Fruit fly (Drosophila melanogaster) whole organism, embryonic: ENCODE results near the gene RpL37-1.

Experiments used
- B-H1 ChIP-seq: fragments of 200-800 bp; sonication (Bioruptor generic); IDR thresholded peaks from 3 replicates; pipeline ENCODE4 v1.3.6; 2022; ENCODE audit warnings: missing biosample characterization, missing genetic modification characterization
- C15 ChIP-seq: fragments of 200-800 bp; sonication (Bioruptor generic); IDR thresholded peaks from 3 replicates; pipeline ENCODE4 v1.3.6; 2022; ENCODE audit warnings: missing biosample characterization, missing genetic modification characterization
- CG10654 ChIP-seq: fragments of 200-800 bp; sonication (Bioruptor generic); optimal IDR thresholded peaks from 2 replicates; lab custom pipeline; 2016; ENCODE audit warnings: missing biosample characterization, missing genetic modification characterization
- CG11398 ChIP-seq: fragments of 200-800 bp; sonication (Bioruptor generic); optimal IDR thresholded peaks from 2 replicates; lab custom pipeline; 2016; ENCODE audit warnings: missing biosample characterization, missing genetic modification characterization
- CG11456 ChIP-seq: fragments of 200-800 bp; sonication (Bioruptor generic); IDR thresholded peaks from 3 replicates; pipeline ENCODE4 v1.3.6; 2022; ENCODE audit warnings: missing biosample characterization, missing genetic modification characterization
- CG12071 ChIP-seq: fragments of 200-800 bp; sonication (Bioruptor generic); optimal IDR thresholded peaks from 3 replicates; lab custom pipeline; 2018; ENCODE audit warnings: missing biosample characterization, mild to moderate bottlenecking, missing genetic modification characterization
- CG14014 ChIP-seq: fragments of 200-800 bp; sonication (Bioruptor generic); IDR thresholded peaks from 2 replicates; pipeline ENCODE4 v1.3.6; 2022; ENCODE audit warnings: missing biosample characterization, missing genetic modification characterization
- CG1603 ChIP-seq: fragments of 200-800 bp; sonication (Bioruptor generic); optimal IDR thresholded peaks from 2 replicates; lab custom pipeline; 2019; ENCODE audit warnings: missing biosample characterization, mild to moderate bottlenecking, missing genetic modification characterization, moderate library complexity
- CG18011 ChIP-seq: fragments of 200-800 bp; sonication (Bioruptor generic); optimal IDR thresholded peaks from 2 replicates; lab custom pipeline; 2017; ENCODE audit warnings: missing biosample characterization, missing genetic modification characterization, mild to moderate bottlenecking, moderate library complexity, missing genotype
- CG18599 ChIP-seq: fragments of 200-800 bp; sonication (Bioruptor generic); optimal IDR thresholded peaks from 3 replicates; lab custom pipeline; 2017; ENCODE audit warnings: missing biosample characterization, missing genetic modification characterization, mild to moderate bottlenecking, moderate library complexity, missing genetic modification reagents
- CG3281 ChIP-seq: fragments of 200-800 bp; sonication (Bioruptor generic); optimal IDR thresholded peaks from 3 replicates; lab custom pipeline; 2017; ENCODE audit warnings: missing biosample characterization, mild to moderate bottlenecking, missing genetic modification characterization
- CG3838 ChIP-seq: fragments of 200-800 bp; sonication (Bioruptor generic); optimal IDR thresholded peaks from 3 replicates; lab custom pipeline; 2016; ENCODE audit warnings: missing biosample characterization, missing genetic modification characterization
- CG3847 ChIP-seq: fragments of 200-800 bp; sonication (Bioruptor generic); IDR thresholded peaks from 2 replicates; pipeline ENCODE4 v1.3.6; 2022; ENCODE audit warnings: missing biosample characterization, missing genetic modification characterization
- CG4282 ChIP-seq: fragments of 200-800 bp; sonication (Bioruptor generic); optimal IDR thresholded peaks from 2 replicates; lab custom pipeline; 2016; ENCODE audit warnings: missing biosample characterization, missing genetic modification characterization
- CG4404 ChIP-seq: fragments of 200-800 bp; sonication (Bioruptor generic); IDR thresholded peaks from 2 replicates; pipeline ENCODE4 v1.3.6; 2022; ENCODE audit warnings: missing biosample characterization, missing genetic modification characterization
- CG4424 ChIP-seq: fragments of 200-800 bp; sonication (Bioruptor generic); optimal IDR thresholded peaks from 3 replicates; lab custom pipeline; 2016; ENCODE audit warnings: missing biosample characterization, missing genetic modification characterization
- CG4854 ChIP-seq: fragments of 200-800 bp; sonication (Bioruptor generic); optimal IDR thresholded peaks from 2 replicates; lab custom pipeline; 2016; ENCODE audit warnings: missing biosample characterization, missing genetic modification characterization, inconsistent platforms
- CG7928 ChIP-seq: fragments of 200-800 bp; sonication (Bioruptor generic); optimal IDR thresholded peaks from 2 replicates; lab custom pipeline; 2017; ENCODE audit warnings: missing biosample characterization, mild to moderate bottlenecking, missing genetic modification characterization
- CG8765 ChIP-seq: fragments of 200-800 bp; sonication (Bioruptor generic); IDR thresholded peaks from 2 replicates; pipeline ENCODE4 v1.3.6; 2022; ENCODE audit warnings: missing biosample characterization, missing genetic modification characterization
- Chrac-16 ChIP-seq: fragments of 200-800 bp; sonication (Bioruptor generic); optimal IDR thresholded peaks from 3 replicates; lab custom pipeline; 2016; ENCODE audit warnings: missing biosample characterization, missing genetic modification characterization
- Ets65A ChIP-seq: fragments of 200-800 bp; sonication (Bioruptor generic); peaks from one replicate; lab custom pipeline; 2016; ENCODE audit warnings: missing biosample characterization, missing genetic modification characterization
- Fer1 ChIP-seq: fragments of 200-800 bp; sonication (Bioruptor generic); optimal IDR thresholded peaks from 2 replicates; lab custom pipeline; 2017; ENCODE audit warnings: missing biosample characterization, mild to moderate bottlenecking, missing genetic modification characterization
- Fer3 ChIP-seq: fragments of 200-800 bp; sonication (Bioruptor generic); optimal IDR thresholded peaks from 2 replicates; lab custom pipeline; 2018; ENCODE audit warnings: missing biosample characterization, mild to moderate bottlenecking, missing genetic modification characterization, moderate library complexity
- Hr39 ChIP-seq: fragments of >200 bp; optimal IDR thresholded peaks from 2 replicates; lab custom pipeline; 2017
- Lpt ChIP-seq: fragments of >200 bp; optimal IDR thresholded peaks from 2 replicates; lab custom pipeline; 2018; ENCODE audit warnings: missing biosample characterization, missing genetic modification characterization
- Poxn ChIP-seq: fragments of 200-800 bp; sonication (Bioruptor generic); IDR thresholded peaks from 2 replicates; pipeline ENCODE4 v1.3.6; 2022; ENCODE audit warnings: missing biosample characterization, missing genetic modification characterization
- Tbp ChIP-seq: fragments of >200 bp; optimal IDR thresholded peaks from 2 replicates; lab custom pipeline; 2018; ENCODE audit warnings: missing biosample characterization, missing genetic modification characterization
- Xbp1 ChIP-seq: fragments of 200-800 bp; sonication (Bioruptor generic); optimal IDR thresholded peaks from 3 replicates; lab custom pipeline; 2016; ENCODE audit warnings: missing biosample characterization, mild to moderate bottlenecking, missing genetic modification characterization
- ash1 ChIP-seq: fragments of 200-800 bp; sonication (Bioruptor generic); optimal IDR thresholded peaks from 2 replicates; lab custom pipeline; 2018; ENCODE audit warnings: missing biosample characterization, mild to moderate bottlenecking, missing genetic modification characterization
- bigmax ChIP-seq: fragments of 200-800 bp; sonication (Bioruptor generic); optimal IDR thresholded peaks from 2 replicates; lab custom pipeline; 2018; ENCODE audit warnings: missing biosample characterization, mild to moderate bottlenecking, missing genetic modification characterization
- corto ChIP-seq: fragments of 200-800 bp; sonication (Bioruptor generic); optimal IDR thresholded peaks from 2 replicates; lab custom pipeline; 2016; ENCODE audit warnings: missing biosample characterization, mild to moderate bottlenecking, missing genetic modification characterization, moderate library complexity
- cwo ChIP-seq: fragments of 200-800 bp; sonication (Bioruptor generic); optimal IDR thresholded peaks from 3 replicates; lab custom pipeline; 2017; ENCODE audit warnings: missing biosample characterization, missing genetic modification characterization, mild to moderate bottlenecking, moderate library complexity, missing genetic modification reagents
- da ChIP-seq: fragments of 200-800 bp; sonication (Bioruptor generic); optimal IDR thresholded peaks from 2 replicates; lab custom pipeline; 2016; ENCODE audit warnings: missing biosample characterization, missing genetic modification characterization
- dan ChIP-seq: fragments of 200-800 bp; sonication (Bioruptor generic); IDR thresholded peaks from 2 replicates; pipeline ENCODE4 v1.3.6; 2022; ENCODE audit warnings: missing biosample characterization, missing genetic modification characterization
- danr ChIP-seq: fragments of 200-800 bp; sonication (Bioruptor generic); IDR thresholded peaks from 2 replicates; pipeline ENCODE4 v1.3.6; 2022; ENCODE audit warnings: missing biosample characterization, missing genetic modification characterization
- dati ChIP-seq: fragments of 200-800 bp; sonication (Bioruptor generic); IDR thresholded peaks from 2 replicates; pipeline ENCODE4 v1.3.6; 2022; ENCODE audit warnings: missing biosample characterization, missing genetic modification characterization
- fru ChIP-seq: fragments of >200 bp; optimal IDR thresholded peaks from 2 replicates; lab custom pipeline; 2017
- hb ChIP-seq: fragments of 200-800 bp; sonication (Bioruptor generic); IDR thresholded peaks from 3 replicates; pipeline ENCODE4 v1.3.6; 2022; ENCODE audit warnings: missing biosample characterization, missing genetic modification characterization; ENCODE audit not compliant: partially characterized antibody
- nau ChIP-seq: fragments of 200-800 bp; sonication (Bioruptor generic); optimal IDR thresholded peaks from 3 replicates; lab custom pipeline; 2017; ENCODE audit warnings: missing biosample characterization, mild to moderate bottlenecking, missing genetic modification characterization, missing genetic modification reagents
- nerfin-1 ChIP-seq: fragments of 200-800 bp; sonication (Bioruptor generic); optimal IDR thresholded peaks from 3 replicates; lab custom pipeline; 2019; ENCODE audit warnings: missing biosample characterization, mild to moderate bottlenecking, missing genetic modification characterization, moderate library complexity
- odd ChIP-seq: fragments of 200-800 bp; sonication (Bioruptor generic); optimal IDR thresholded peaks from 2 replicates; lab custom pipeline; 2017; ENCODE audit warnings: missing biosample characterization, mild to moderate bottlenecking, missing genetic modification characterization
- peb ChIP-seq: fragments of 200-800 bp; sonication (Bioruptor generic); IDR thresholded peaks from 2 replicates; pipeline ENCODE4 v1.3.6; 2022; ENCODE audit warnings: missing biosample characterization, missing genetic modification characterization
- pnt ChIP-seq: fragments of 200-800 bp; sonication (Bioruptor generic); optimal IDR thresholded peaks from 3 replicates; lab custom pipeline; 2016; ENCODE audit warnings: missing biosample characterization, missing genetic modification characterization
- sima ChIP-seq: fragments of 200-800 bp; sonication (Bioruptor generic); optimal IDR thresholded peaks from 2 replicates; lab custom pipeline; 2016; ENCODE audit warnings: missing biosample characterization, missing genetic modification characterization
- stwl ChIP-seq: fragments of 200-800 bp; sonication (Bioruptor generic); optimal IDR thresholded peaks from 3 replicates; lab custom pipeline; 2018; ENCODE audit warnings: missing biosample characterization, mild to moderate bottlenecking, missing genetic modification characterization, moderate library complexity
- toy ChIP-seq: fragments of 200-800 bp; sonication (Bioruptor generic); IDR thresholded peaks from 2 replicates; pipeline ENCODE4 v1.3.6; 2022; ENCODE audit warnings: missing biosample characterization, missing genetic modification characterization
- trem ChIP-seq: fragments of 200-800 bp; optimal IDR thresholded peaks from 3 replicates; lab custom pipeline; 2019; ENCODE audit warnings: missing biosample characterization, mild to moderate bottlenecking, missing genetic modification characterization, moderate library complexity
- vvl ChIP-seq: fragments of 200-800 bp; sonication (Bioruptor generic); IDR thresholded peaks from 2 replicates; pipeline ENCODE4 v1.3.6; 2022; ENCODE audit warnings: missing biosample characterization, missing genetic modification characterization
- zen2 ChIP-seq: fragments of 200-800 bp; sonication (Bioruptor generic); IDR thresholded peaks from 3 replicates; pipeline ENCODE4 v1.3.6; 2022; ENCODE audit warnings: missing biosample characterization, missing genetic modification characterization; ENCODE audit not compliant: partially characterized antibody

RpL37-1 gene

dm6 chrX:15138994-15139863 is at the start of gene RpL37-1 (continued):
- peak; percentile 68 for TF ChIP-seq odd (GFP tag; lab: Kevin White, UChicago)
- TF ChIP-seq da (GFP tag; lab: Kevin White, UChicago) = peak; percentile 45
- no peak for TF ChIP-seq Hr39 (lab: Kevin White, UChicago)
- peak; percentile 61; the same call in 1 of the 3 replicates for TF ChIP-seq hb
- peak; percentile 40 for TF ChIP-seq CG7928 (GFP tag; lab: Kevin White, UChicago)
- peak; percentile 97 for TF ChIP-seq Ets65A
- peak; percentile 59 for TF ChIP-seq nau (GFP tag; lab: Kevin White, UChicago)
- peak; percentile 63 for TF ChIP-seq CG18011
- TF ChIP-seq bigmax (GFP tag; lab: Kevin White, UChicago) = peak; percentile 4
- no peak for TF ChIP-seq Lpt
- TF ChIP-seq Poxn (GFP tag; lab: Robert Waterston, UW) = peak; percentile 34; the same call in 1 of the 2 replicates
- peak; percentile 25 for TF ChIP-seq Chrac-16 (GFP tag; lab: Kevin White, UChicago)
- peak; percentile 73 for TF ChIP-seq CG1603 (tag; lab: Kevin White, UChicago)
- peak; percentile 39 for TF ChIP-seq CG4424 (GFP tag; lab: Kevin White, UChicago)
- peak; percentile 58 for TF ChIP-seq Xbp1
- no peak for TF ChIP-seq fru (lab: Kevin White, UChicago)
- peak; percentile 47; the same call in 1 of the 3 replicates for TF ChIP-seq zen2 (GFP tag; lab: Robert Waterston, UW)
- TF ChIP-seq CG4854 = no peak
- peak; percentile 60; the same call in 1 of the 2 replicates for TF ChIP-seq CG14014 (GFP tag; lab: Robert Waterston, UW)
- TF ChIP-seq CG3838 (GFP tag; lab: Kevin White, UChicago) = peak; percentile 14
- peak; percentile 48 for TF ChIP-seq Fer1
- no peak for TF ChIP-seq danr (GFP tag; lab: Robert Waterston, UW)
- peak; percentile 53 for TF ChIP-seq CG10654 (GFP tag; lab: Kevin White, UChicago)
- peak; percentile 68 for TF ChIP-seq CG12071 (GFP tag; lab: Kevin White, UChicago)
- peak; percentile 47 for TF ChIP-seq nerfin-1 (tag; lab: Kevin White, UChicago)
- peak; percentile 68 for TF ChIP-seq CG11398
- 0 out of 2 replicates have a peak, but pooled peaks have one; percentile 27 for TF ChIP-seq CG8765
- peak; percentile 57 for TF ChIP-seq Fer3 (tag; lab: Kevin White, UChicago)
- TF ChIP-seq CG18599 (GFP tag; lab: Kevin White, UChicago) = peak; percentile 76
- peak; percentile 78 for TF ChIP-seq vvl (GFP tag; lab: Robert Waterston, UW)
- TF ChIP-seq CG3281 = peak; percentile 78
- no peak for TF ChIP-seq CG4404 (GFP tag; lab: Robert Waterston, UW)
- no peak for TF ChIP-seq C15 (GFP tag; lab: Robert Waterston, UW)
- peak; percentile 1 for TF ChIP-seq cwo
- TF ChIP-seq ash1 = peak; percentile 42
- TF ChIP-seq sima (GFP tag; lab: Kevin White, UChicago) = peak; percentile 39
- peak; percentile 82 for TF ChIP-seq CG3847
- TF ChIP-seq Tbp (GFP tag; lab: Kevin White, UChicago) = no peak
- TF ChIP-seq pnt (GFP tag; lab: Kevin White, UChicago) = peak; percentile 25
- no peak for TF ChIP-seq toy (GFP tag; lab: Robert Waterston, UW)
- TF ChIP-seq corto = no peak
- 0 out of 2 replicates have a peak, but pooled peaks have one; percentile 19 for TF ChIP-seq dati (GFP tag; lab: Robert Waterston, UW)
- TF ChIP-seq trem (tag; lab: Kevin White, UChicago) = peak; percentile 68
- TF ChIP-seq B-H1 (GFP tag; lab: Robert Waterston, UW) = peak; percentile 15; the same call in 2 of the 3 replicates
- peak; percentile 83 for TF ChIP-seq CG11456 (GFP tag; lab: Robert Waterston, UW)
- TF ChIP-seq CG4282 (GFP tag; lab: Kevin White, UChicago) = peak; percentile 48
- no peak for TF ChIP-seq dan (GFP tag; lab: Robert Waterston, UW)
- TF ChIP-seq stwl (tag; lab: Kevin White, UChicago) = peak; percentile 32
- TF ChIP-seq peb (GFP tag; lab: Robert Waterston, UW) = 0 out of 2 replicates have a peak, but pooled peaks have one; percentile 22
